Worm (Caenorhabditis elegans) whole organism, early embryonic: ENCODE results near the gene clec-215.

Experiments used
- ama-1 ChIP-seq: fragments of 150-350 bp; optimal IDR thresholded peaks from 2 replicates; lab custom pipeline; 2014
- hmg-4 ChIP-seq: fragments of 200-800 bp; sonication (Bioruptor generic); optimal IDR thresholded peaks from 2 replicates; lab custom pipeline; 2018; ENCODE audit warnings: mild to moderate bottlenecking, missing genetic modification characterization, missing compliant biosample characterization
- hnd-1 ChIP-seq: sonication (generic microtip); optimal IDR thresholded peaks from 2 replicates; lab custom pipeline; 2016; ENCODE audit warnings: missing genetic modification characterization, missing compliant biosample characterization
- tbx-37 ChIP-seq: fragments of 200-800 bp; sonication (Bioruptor generic); conservative IDR thresholded peaks from 2 replicates; pipeline ENCODE4 v1.3.6; 2022; ENCODE audit warnings: missing genetic modification reagents, missing genetic modification characterization, missing compliant biosample characterization

DNA sequence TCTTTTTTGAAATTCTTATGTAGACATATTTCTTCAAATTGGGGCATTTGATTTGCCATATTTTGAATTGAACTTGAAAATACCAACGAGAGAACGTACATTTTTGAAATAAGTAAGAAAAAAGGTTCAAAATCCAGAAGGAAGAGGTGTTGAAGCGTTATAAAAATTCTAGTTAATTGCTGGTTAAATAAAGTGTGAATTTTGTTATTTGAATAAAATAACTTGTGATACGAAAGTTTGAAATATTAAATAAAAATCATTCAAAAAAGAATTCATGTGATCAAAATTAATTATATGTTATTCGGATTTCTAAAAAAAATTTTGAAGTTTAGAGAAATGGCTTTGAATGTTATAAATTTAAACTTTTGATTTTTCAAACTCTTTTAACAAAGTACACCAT lies 12.0 kb upstream of the clec-215 start, which contains the start of gene C50E3.9:
- TF ChIP-seq ama-1 (lab: Kevin White, UChicago) (no peak), hmg-4 (GFP tag; lab: Kevin White, UChicago) (no peak), tbx-37 (GFP tag; lab: Robert Waterston, UW) (no peak), hnd-1 (tag; lab: Kevin White, UChicago) (no peak)
